Fruit fly (Drosophila melanogaster) S2 (cell line): ENCODE measurements around the gene SMSr.

Experiments used
- CG8478 ChIP-seq: fragments of >200 bp; optimal IDR thresholded peaks from 2 replicates; lab custom pipeline; 2018
- CTCF ChIP-seq, 2 experiments: fragments of >200 bp; optimal IDR thresholded peaks; 2 replicates each; lab custom pipeline; 2018

dm6 chr3L:7364717-7365278 lies 16.5 kb downstream of the SMSr start:
- TF ChIP-seq CTCF (optimal IDR thresholded peaks at IDR 0.05; lab: Kevin White, UChicago) (no peak), CG8478 (lab: Kevin White, UChicago) (no peak)
